Worm (Caenorhabditis elegans): Measurements from ENCODE around the gene irld-48.

Gene irld-48

ce11 chrII:2985935-2986498 is 30.2 kb downstream of the irld-48 start:
- TF ChIP-seq snpc-4 (tag; optimal IDR thresholded peaks at IDR 0.05) = peak; percentile 47
- TF ChIP-seq nhr-19 (GFP tag; conservative IDR thresholded peaks at IDR 0.05) = no peak
- no peak for TF ChIP-seq jun-1 (tag; optimal IDR thresholded peaks at IDR 0.05)

ce11 chrII:2987122-2987556 is 31.3 kb downstream of the irld-48 start:
- TF ChIP-seq elt-2 (tag; optimal IDR thresholded peaks at IDR 0.05) = no peak
- TF ChIP-seq snpc-4 (tag; optimal IDR thresholded peaks at IDR 0.05) = peak; percentile 2
- no peak for TF ChIP-seq unc-98 (GFP tag; IDR thresholded peaks at IDR 0.05)
- no peak for TF ChIP-seq lin-13 (GFP tag; optimal IDR thresholded peaks at IDR 0.05)

ce11 chrII:2987854-2988350 is 32.0 kb downstream of the irld-48 start, which contains the start of gene lido-7:
Gene lido-7 (plus strand): TSS chrII:2988300.
- TF ChIP-seq grh-1 (GFP tag; IDR thresholded peaks at IDR 0.05) (0 out of 2 replicates have a peak, but pooled peaks have one; percentile 22), unc-62 (GFP tag; optimal IDR thresholded peaks at IDR 0.05) (no peak), nhr-76 (tag; optimal IDR thresholded peaks at IDR 0.05) (no peak), irx-1 (tag; optimal IDR thresholded peaks at IDR 0.05) (peak; percentile 28), vab-15 (tag; optimal IDR thresholded peaks at IDR 0.05) (peak; percentile 6), sup-37 (GFP tag; optimal IDR thresholded peaks at IDR 0.05) (no peak), nhr-85 (tag) (peak; percentile 74), fkh-8 (tag; optimal IDR thresholded peaks at IDR 0.05) (peak; percentile 11), dpl-1 (GFP tag; optimal IDR thresholded peaks at IDR 0.05) (peak in 2 of 3 experiments; percentile 20 to 31), snu-23 (GFP tag; optimal IDR thresholded peaks at IDR 0.05) (peak; percentile 58), elt-3 (tag; optimal IDR thresholded peaks at IDR 0.05) (no peak), snpc-4 (tag; optimal IDR thresholded peaks at IDR 0.05) (no peak), nhr-90 (tag; optimal IDR thresholded peaks at IDR 0.05; ENCODE audit: poor library complexity) (peak; percentile 2), sox-4 (tag; optimal IDR thresholded peaks at IDR 0.05) (no peak), hlh-17 (GFP tag; optimal IDR thresholded peaks at IDR 0.05; ENCODE audit: borderline replicate concordance) (no peak), hpl-2 (GFP tag; optimal IDR thresholded peaks at IDR 0.05) (no peak), ceh-8 (GFP tag; optimal IDR thresholded peaks at IDR 0.05) (no peak), nhr-237 (tag; optimal IDR thresholded peaks at IDR 0.05) (no peak), pag-3 (tag; optimal IDR thresholded peaks at IDR 0.05; ENCODE audit: borderline replicate concordance, insufficient read depth) (no peak), mef-2 (tag; optimal IDR thresholded peaks at IDR 0.05) (no peak), aly-2 (tag; optimal IDR thresholded peaks at IDR 0.05) (no peak), nhr-77 (tag; optimal IDR thresholded peaks at IDR 0.05) (no peak), lin-13 (GFP tag; optimal IDR thresholded peaks at IDR 0.05) (peak; percentile 28), nhr-19 (GFP tag; conservative IDR thresholded peaks at IDR 0.05) (peak; percentile 38; the same call in 1 of the 2 replicates), tlp-1 (tag; optimal IDR thresholded peaks at IDR 0.05) (no peak), nhr-71 (tag; optimal IDR thresholded peaks at IDR 0.05) (peak; percentile 71), lir-3 (tag; optimal IDR thresholded peaks at IDR 0.05; ENCODE audit: poor library complexity) (no peak), ceh-63 (GFP tag; optimal IDR thresholded peaks at IDR 0.05) (no peak), tbx-2 (tag; optimal IDR thresholded peaks at IDR 0.05) (peak; percentile 52), ztf-11 (tag; optimal IDR thresholded peaks at IDR 0.05) (no peak), C04F5.9 (tag; optimal IDR thresholded peaks at IDR 0.05) (peak; percentile 7), nhr-20 (tag; optimal IDR thresholded peaks at IDR 0.05) (peak; percentile 38), ceh-82 (tag; optimal IDR thresholded peaks at IDR 0.05) (peak in 1 of 3 experiments; percentile 35), hlh-4 (tag; optimal IDR thresholded peaks at IDR 0.05) (no peak), ama-1 (optimal IDR thresholded peaks at IDR 0.05) (no peak), egl-13 (tag; optimal IDR thresholded peaks at IDR 0.05) (no peak), unc-130 (tag; optimal IDR thresholded peaks at IDR 0.05) (no peak), sptf-1 (tag; optimal IDR thresholded peaks at IDR 0.05) (no peak), lin-35 (GFP tag; optimal IDR thresholded peaks at IDR 0.05) (peak; percentile 27 to 59), swsn-7 (tag; optimal IDR thresholded peaks at IDR 0.05) (peak; percentile 59), unc-86 (tag; optimal IDR thresholded peaks at IDR 0.05) (peak; percentile 15), lin-15B (tag; optimal IDR thresholded peaks at IDR 0.05) (no peak), C16A3.4 (tag; optimal IDR thresholded peaks at IDR 0.05) (no peak)
